Worm (Caenorhabditis elegans) whole organism, L4/young adult: ENCODE results near the gene F48F7.6.

Experiments used
- W03F9.2 ChIP-seq: fragments of 150-350 bp; optimal IDR thresholded peaks from 2 replicates; lab custom pipeline; 2014; ENCODE audit warnings: missing biosample characterization, missing genetic modification characterization
- dao-5 ChIP-seq: sonication (generic microtip); optimal IDR thresholded peaks from 2 replicates; lab custom pipeline; 2016; ENCODE audit warnings: missing genotype, missing genetic modification characterization, moderate library complexity, missing compliant biosample characterization
- him-1 ChIP-seq: sonication (generic microtip); optimal IDR thresholded peaks from 2 replicates; lab custom pipeline; 2016; ENCODE audit warnings: missing genotype, missing genetic modification reagents, missing genetic modification characterization, missing compliant biosample characterization

DNA sequence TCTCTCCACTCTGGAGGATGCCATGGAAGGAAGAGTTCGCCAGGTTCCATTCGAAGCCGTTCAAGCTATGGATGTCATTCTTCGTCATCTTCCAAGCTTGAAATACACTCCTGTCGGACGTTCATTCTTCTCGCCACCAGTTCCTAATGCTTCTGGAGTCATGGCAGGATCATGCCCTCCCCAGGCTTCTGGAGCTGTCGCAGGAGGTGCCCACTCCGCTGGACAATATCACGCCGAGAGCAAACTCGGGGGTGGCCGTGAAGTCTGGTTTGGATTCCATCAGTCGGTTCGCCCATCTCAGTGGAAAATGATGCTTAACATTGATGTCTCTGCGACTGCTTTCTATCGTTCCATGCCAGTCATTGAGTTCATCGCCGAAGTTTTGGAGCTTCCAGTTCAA, 25.3 kb upstream of the F48F7.6 start:
- TF ChIP-seq him-1 (no peak), W03F9.2 (tag; lab: Kevin White, UChicago) (no peak), dao-5 (tag; lab: Kevin White, UChicago) (no peak)
